Fruit fly (Drosophila melanogaster) whole organism, adult: ENCODE results near the gene CG31752.

Source experiments
- CG11617 ChIP-seq: fragments of 200-800 bp; sonication (Bioruptor generic); optimal IDR thresholded peaks from 2 replicates; lab custom pipeline; 2017; ENCODE audit warnings: mild to moderate bottlenecking, missing biosample characterization, missing genetic modification reagents, missing genetic modification characterization
- CG12768 ChIP-seq: fragments of 200-800 bp; sonication (Bioruptor generic); optimal IDR thresholded peaks from 2 replicates; lab custom pipeline; 2017; ENCODE audit warnings: missing biosample characterization, missing genetic modification characterization, mild to moderate bottlenecking, moderate library complexity, missing genetic modification reagents
- CG14711 ChIP-seq: fragments of 200-800 bp; sonication (Bioruptor generic); optimal IDR thresholded peaks from 2 replicates; lab custom pipeline; 2018; ENCODE audit warnings: missing biosample characterization, mild to moderate bottlenecking, missing genetic modification characterization, moderate library complexity
- CG1620 ChIP-seq: fragments of 200-800 bp; sonication (Bioruptor generic); optimal IDR thresholded peaks from 2 replicates; lab custom pipeline; 2016; ENCODE audit warnings: missing biosample characterization, missing genetic modification characterization
- CG33017 ChIP-seq: fragments of 200-800 bp; sonication (Bioruptor generic); optimal IDR thresholded peaks from 2 replicates; lab custom pipeline; 2018; ENCODE audit warnings: missing biosample characterization, mild to moderate bottlenecking, missing genetic modification characterization, moderate library complexity
- CG5204 ChIP-seq: fragments of 200-800 bp; sonication (Bioruptor generic); optimal IDR thresholded peaks from 2 replicates; lab custom pipeline; 2016; ENCODE audit warnings: missing biosample characterization, missing genetic modification characterization
- CG7045 ChIP-seq: fragments of 200-800 bp; sonication (Bioruptor generic); optimal IDR thresholded peaks from 2 replicates; lab custom pipeline; 2017; ENCODE audit warnings: missing biosample characterization, mild to moderate bottlenecking, missing genetic modification characterization
- CG7101 ChIP-seq: fragments of 200-800 bp; sonication (Bioruptor generic); optimal IDR thresholded peaks from 2 replicates; lab custom pipeline; 2018; ENCODE audit warnings: missing biosample characterization, mild to moderate bottlenecking, missing genetic modification characterization, moderate library complexity
- Clk ChIP-seq: fragments of 200-800 bp; sonication (Bioruptor generic); optimal IDR thresholded peaks from 2 replicates; lab custom pipeline; 2017; ENCODE audit warnings: missing biosample characterization, missing genetic modification characterization
- Crg-1 ChIP-seq: fragments of 200-800 bp; sonication (Bioruptor generic); optimal IDR thresholded peaks from 2 replicates; lab custom pipeline; 2016; ENCODE audit warnings: missing biosample characterization, missing genetic modification characterization
- Hr96 ChIP-seq: fragments of 200-800 bp; sonication (Bioruptor generic); optimal IDR thresholded peaks from 2 replicates; lab custom pipeline; 2016; ENCODE audit warnings: missing biosample characterization, missing genetic modification characterization
- Mnt ChIP-seq: fragments of 200-800 bp; sonication (Bioruptor generic); optimal IDR thresholded peaks from 2 replicates; lab custom pipeline; 2016; ENCODE audit warnings: missing biosample characterization, mild to moderate bottlenecking, missing genetic modification characterization
- bab1 ChIP-seq: fragments of 200-800 bp; sonication (Bioruptor generic); optimal IDR thresholded peaks from 3 replicates; lab custom pipeline; 2019; ENCODE audit warnings: missing biosample characterization, mild to moderate bottlenecking, missing genetic modification characterization, moderate library complexity
- cic ChIP-seq: fragments of 200-800 bp; sonication (Bioruptor generic); optimal IDR thresholded peaks from 2 replicates; lab custom pipeline; 2017; ENCODE audit warnings: missing biosample characterization, mild to moderate bottlenecking, missing genetic modification characterization, moderate library complexity
- cnc ChIP-seq, 2 experiments: fragments of >200 bp; optimal IDR thresholded peaks; 2 replicates each; lab custom pipeline; 2017
- kay ChIP-seq: fragments of 200-800 bp; sonication (Bioruptor generic); peaks from one replicate; lab custom pipeline; 2016; ENCODE audit warnings: missing biosample characterization, missing genetic modification characterization, borderline replicate concordance
- ovo ChIP-seq: fragments of 200-800 bp; sonication (Bioruptor generic); optimal IDR thresholded peaks from 2 replicates; lab custom pipeline; 2016; ENCODE audit warnings: missing biosample characterization, missing genetic modification characterization
- pad ChIP-seq: fragments of 200-800 bp; sonication (Bioruptor generic); optimal IDR thresholded peaks from 3 replicates; lab custom pipeline; 2017; ENCODE audit warnings: missing biosample characterization, missing genetic modification characterization, mild to moderate bottlenecking, moderate library complexity, missing genetic modification reagents
- tj ChIP-seq: fragments of 200-800 bp; sonication (Bioruptor generic); optimal IDR thresholded peaks from 3 replicates; lab custom pipeline; 2017; ENCODE audit warnings: missing biosample characterization, mild to moderate bottlenecking, missing genetic modification characterization, moderate library complexity
- toe ChIP-seq: fragments of 200-800 bp; sonication (Bioruptor generic); optimal IDR thresholded peaks from 2 replicates; lab custom pipeline; 2016; ENCODE audit warnings: missing biosample characterization, missing genetic modification characterization

Gene CG31752

DNA sequence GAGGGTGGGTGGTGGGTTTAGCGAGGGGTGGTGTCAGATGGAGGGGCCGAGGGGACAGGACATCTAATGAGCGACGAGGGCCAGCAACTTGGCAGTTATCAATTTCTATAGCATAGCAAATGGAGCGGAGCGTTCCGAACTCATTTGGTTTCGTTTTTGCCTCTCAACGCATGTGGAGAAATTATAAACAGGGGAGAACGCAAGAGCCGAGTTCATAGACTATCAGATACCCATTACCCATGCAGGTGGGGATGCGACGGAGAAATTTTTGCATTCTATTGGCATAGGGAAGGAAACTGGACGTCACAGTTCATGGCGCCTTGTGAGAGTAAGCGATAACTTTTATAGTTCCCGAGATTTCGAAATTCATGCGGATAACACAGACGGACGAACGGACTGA lies 11.1 kb upstream of the CG31752 start:
- no peak for TF ChIP-seq Hr96
- no peak for TF ChIP-seq cic (GFP tag; lab: Kevin White, UChicago)
- no peak for TF ChIP-seq CG7101 (tag; lab: Kevin White, UChicago)
- no peak for TF ChIP-seq ovo
- TF ChIP-seq kay (GFP tag; lab: Kevin White, UChicago), result no peak
- TF ChIP-seq tj, result no peak
- TF ChIP-seq CG11617 (GFP tag; lab: Kevin White, UChicago), result no peak
- no peak for TF ChIP-seq CG1620 (GFP tag; lab: Kevin White, UChicago)
- TF ChIP-seq bab1 (GFP tag; lab: Kevin White, UChicago), result no peak
- no peak for TF ChIP-seq CG7045 (GFP tag; lab: Kevin White, UChicago)
- no peak for TF ChIP-seq CG14711 (tag; lab: Kevin White, UChicago)
- TF ChIP-seq CG33017 (tag; lab: Kevin White, UChicago), result no peak
- no peak for TF ChIP-seq Clk (GFP tag; lab: Kevin White, UChicago)
- no peak for TF ChIP-seq Crg-1 (GFP tag; lab: Kevin White, UChicago)
- no peak for TF ChIP-seq CG5204
- no peak for TF ChIP-seq cnc (optimal IDR thresholded peaks at IDR 0.05; lab: Kevin White, UChicago)
- no peak for TF ChIP-seq toe (GFP tag; lab: Kevin White, UChicago)
- no peak for TF ChIP-seq Mnt
- no peak for TF ChIP-seq CG12768 (GFP tag; lab: Kevin White, UChicago)

DNA sequence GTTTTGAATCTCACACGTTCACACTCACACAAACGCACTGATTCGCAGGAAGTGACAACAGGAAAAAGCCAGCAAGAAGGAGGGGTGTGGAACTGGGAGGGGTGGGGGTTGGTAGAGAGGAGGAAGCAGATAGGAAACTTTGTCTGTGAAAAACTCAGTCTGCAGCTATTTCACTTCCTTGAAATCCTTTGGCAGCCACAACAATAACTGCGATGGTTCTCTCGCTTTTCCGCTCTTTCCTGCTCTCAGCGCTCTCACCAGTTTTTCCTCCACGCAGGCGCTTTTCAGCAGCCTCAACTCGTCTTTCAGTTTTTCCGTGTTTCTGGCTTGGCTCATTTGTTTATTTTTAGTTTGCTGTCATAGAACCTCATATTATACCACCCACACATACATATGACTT lies 5.7 kb upstream of the CG31752 start:
- TF ChIP-seq kay (GFP tag; lab: Kevin White, UChicago), result peak; percentile 13
- no peak for TF ChIP-seq CG7045 (GFP tag; lab: Kevin White, UChicago)

DNA sequence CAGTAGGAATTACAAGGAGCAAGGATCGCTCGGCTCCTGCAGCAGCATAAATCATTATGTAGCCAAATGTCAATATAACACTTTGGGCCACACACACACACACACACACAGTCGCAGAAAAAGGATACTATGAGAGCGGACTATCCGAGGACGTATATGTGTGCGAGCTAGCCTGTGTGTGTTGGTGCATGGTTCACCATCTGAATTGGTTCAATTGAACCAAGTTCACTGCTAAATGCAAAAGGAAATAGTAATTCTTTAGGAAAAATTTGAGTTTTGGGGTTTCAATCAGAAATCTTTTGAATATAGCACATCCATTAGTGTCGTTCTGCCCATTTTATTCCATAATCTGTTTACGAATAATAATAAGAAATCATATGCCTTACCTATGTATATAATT lies 5.1 kb upstream of the CG31752 start:
- no peak for TF ChIP-seq CG5204
- no peak for TF ChIP-seq CG33017 (tag; lab: Kevin White, UChicago)
- no peak for TF ChIP-seq cic (GFP tag; lab: Kevin White, UChicago)
- no peak for TF ChIP-seq CG1620 (GFP tag; lab: Kevin White, UChicago)

DNA sequence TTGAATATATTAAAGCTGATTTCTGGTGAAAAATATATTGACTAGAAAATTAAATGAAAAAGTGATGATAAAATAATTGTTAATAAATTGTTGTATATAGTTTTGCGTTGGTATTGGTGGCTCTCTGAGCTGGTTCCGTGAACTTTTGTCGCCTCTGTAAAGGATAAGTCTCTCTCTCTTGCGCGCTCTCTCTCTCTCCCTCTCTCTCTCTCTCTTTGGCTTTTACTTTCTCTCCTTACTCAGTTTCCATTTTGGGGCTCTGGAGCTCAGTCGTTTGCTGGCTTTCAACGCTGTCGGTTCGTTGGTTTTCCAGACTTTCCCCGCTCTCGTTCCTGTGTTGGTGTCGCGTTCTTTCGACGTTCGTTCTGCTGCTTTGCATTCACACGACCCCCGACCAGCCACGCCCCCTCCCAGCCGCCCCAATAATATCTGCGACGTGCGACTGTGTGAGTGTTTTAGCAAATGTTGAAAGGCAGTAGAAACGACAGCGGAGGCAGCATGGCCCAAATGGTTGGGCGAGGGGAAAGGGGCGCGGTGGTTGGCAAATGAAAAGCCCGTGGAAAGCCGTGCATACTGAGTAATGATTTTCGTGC lies 3.9 kb upstream of the CG31752 start, which contains the start of gene CG17321:
CG17321 (plus strand) TSS at position 268 of the 593 bp plus-strand sequence.
- no peak for TF ChIP-seq CG11617 (GFP tag; lab: Kevin White, UChicago)
- no peak for TF ChIP-seq CG14711 (tag; lab: Kevin White, UChicago)
- no peak for TF ChIP-seq cic (GFP tag; lab: Kevin White, UChicago)
- TF ChIP-seq Crg-1 (GFP tag; lab: Kevin White, UChicago), result no peak
- no peak for TF ChIP-seq Clk (GFP tag; lab: Kevin White, UChicago)

DNA sequence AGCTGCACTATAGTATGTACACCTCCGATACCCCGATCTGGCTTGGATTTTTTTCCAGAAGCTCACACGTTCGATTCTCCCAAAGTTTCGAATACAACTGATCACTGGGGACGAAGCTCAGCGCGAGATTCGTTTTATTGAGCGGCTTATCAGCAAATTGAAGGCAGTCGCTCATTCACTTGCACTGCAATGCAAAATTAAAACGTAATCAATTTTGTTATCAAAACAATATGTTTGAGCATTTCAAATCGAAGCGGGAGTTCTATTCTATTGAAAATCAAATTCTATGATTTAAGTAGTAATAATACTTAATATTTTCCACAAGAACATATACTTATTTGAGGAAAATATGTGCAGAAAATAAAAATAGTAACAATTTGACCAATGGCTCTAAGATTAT lies 3.4 kb upstream of the CG31752 start, which contains the start of gene CG33120:
CG33120 (minus strand) TSS at position 101 of the 400 bp plus-strand sequence.
- no peak for TF ChIP-seq Clk (GFP tag; lab: Kevin White, UChicago)
- TF ChIP-seq tj, result peak; percentile 61

DNA sequence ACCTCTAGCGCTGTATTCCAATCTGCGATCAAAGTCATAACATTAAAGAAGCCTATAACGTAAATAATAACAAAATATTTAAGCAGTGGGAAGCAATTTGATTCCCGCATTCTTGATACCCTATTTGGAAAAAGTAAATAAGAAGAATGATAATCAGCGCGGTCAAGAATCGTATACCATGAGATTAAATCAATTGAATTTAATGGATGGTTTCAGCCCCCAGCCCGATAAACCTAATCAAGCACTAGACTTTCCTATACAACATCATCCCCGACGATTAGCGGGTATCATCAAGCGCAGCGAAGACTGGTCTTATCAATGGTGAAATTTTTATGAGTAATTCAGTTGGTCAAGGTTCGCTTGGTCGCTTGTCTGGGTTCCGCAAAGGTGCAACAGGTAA lies 2.5 kb upstream of the CG31752 start:
- TF ChIP-seq CG5204 (no peak), bab1 (GFP tag; lab: Kevin White, UChicago) (no peak), CG1620 (GFP tag; lab: Kevin White, UChicago) (no peak), cic (GFP tag; lab: Kevin White, UChicago) (no peak), Clk (GFP tag; lab: Kevin White, UChicago) (no peak), tj (no peak), CG7101 (tag; lab: Kevin White, UChicago) (no peak), Hr96 (no peak), pad (GFP tag; lab: Kevin White, UChicago) (no peak)

DNA sequence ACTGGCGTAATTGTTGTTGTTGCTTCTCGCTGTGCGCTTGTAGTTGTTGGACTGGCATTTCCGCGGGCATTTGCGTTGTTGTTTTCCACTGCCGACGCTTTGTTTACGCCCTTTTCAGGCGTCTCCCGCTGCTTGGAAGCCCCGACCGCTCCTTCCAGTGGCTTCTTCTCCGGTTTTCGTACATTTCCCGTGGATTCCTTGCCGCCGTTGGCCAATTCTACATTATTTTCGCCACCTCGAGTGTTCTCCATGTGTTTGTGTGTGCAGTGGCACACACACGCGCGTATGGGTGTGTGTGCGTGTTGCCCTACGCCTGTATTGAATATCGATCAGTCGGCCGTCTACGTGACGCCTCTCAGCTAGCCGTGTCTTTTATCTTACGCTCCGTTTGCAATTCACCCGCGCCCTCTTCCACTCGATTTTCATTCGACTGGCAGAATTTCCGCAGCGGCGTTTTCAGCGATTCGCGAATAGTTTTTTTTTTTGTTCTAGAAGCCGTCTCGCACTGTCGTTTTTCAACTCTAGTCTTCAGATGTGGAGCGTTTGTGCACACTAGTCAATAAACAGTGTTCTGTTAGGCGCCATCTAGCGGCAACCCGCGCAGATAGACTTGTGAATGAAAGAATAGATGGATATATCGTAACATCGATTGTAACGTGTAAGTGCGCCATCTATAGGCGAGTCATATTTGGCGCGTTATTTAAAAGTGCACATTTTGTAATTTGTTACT lies 1.8 kb downstream of the CG31752 start, which contains the start of gene CG10600:
CG10600 (minus strand) TSS at position 537 of the 730 bp plus-strand sequence.
- TF ChIP-seq Mnt (peak; percentile 92), bab1 (GFP tag; lab: Kevin White, UChicago) (peak; percentile 73), CG1620 (GFP tag; lab: Kevin White, UChicago) (peak; percentile 95), kay (GFP tag; lab: Kevin White, UChicago) (no peak), CG33017 (tag; lab: Kevin White, UChicago) (peak; percentile 66), cnc (optimal IDR thresholded peaks at IDR 0.05; lab: Kevin White, UChicago) (no peak), CG14711 (tag; lab: Kevin White, UChicago) (peak; percentile 74), ovo (peak; percentile 79), CG7101 (tag; lab: Kevin White, UChicago) (peak; percentile 88), cic (GFP tag; lab: Kevin White, UChicago) (peak; percentile 71), CG7045 (GFP tag; lab: Kevin White, UChicago) (peak; percentile 69), tj (peak; percentile 51), pad (GFP tag; lab: Kevin White, UChicago) (peak; percentile 84), toe (GFP tag; lab: Kevin White, UChicago) (peak; percentile 88), CG5204 (peak; percentile 85), CG11617 (GFP tag; lab: Kevin White, UChicago) (peak; percentile 81), Crg-1 (GFP tag; lab: Kevin White, UChicago) (peak; percentile 95), Hr96 (peak; percentile 92), Clk (GFP tag; lab: Kevin White, UChicago) (peak; percentile 84), CG12768 (GFP tag; lab: Kevin White, UChicago) (peak; percentile 84)
